Worm (Caenorhabditis elegans): Measurements from ENCODE around the gene K04A8.1.

The K04A8.1 gene

DNA sequence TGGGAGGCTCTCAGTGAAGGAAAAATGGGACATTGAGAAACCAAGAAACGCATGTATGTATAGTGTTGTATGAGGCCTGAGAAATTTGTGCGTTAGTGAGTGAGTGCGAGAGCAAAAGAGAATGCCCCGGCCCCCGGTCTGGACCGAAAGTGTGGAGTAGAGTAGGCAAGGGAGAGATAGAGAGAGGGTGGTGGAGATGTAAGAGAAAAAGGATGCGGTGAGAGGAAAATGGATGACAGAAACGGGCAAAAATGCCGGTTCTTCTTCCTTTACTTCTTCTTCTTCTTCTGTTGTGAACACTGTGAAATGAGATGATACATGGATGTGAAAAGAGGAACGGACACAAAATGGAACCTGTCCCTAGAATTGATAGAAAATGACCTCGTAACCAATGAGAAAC is 27.8 kb upstream of the K04A8.1 start:
- TF ChIP-seq klf-2 (GFP tag; conservative IDR thresholded peaks at IDR 0.05) (no peak), ref-1 (GFP tag; conservative IDR thresholded peaks at IDR 0.05) (no peak), med-1 (GFP tag; optimal IDR thresholded peaks at IDR 0.05; ENCODE audit: insufficient read depth) (no peak), ztf-29 (GFP tag; IDR thresholded peaks at IDR 0.05) (no peak), flt-1 (GFP tag; IDR thresholded peaks at IDR 0.05) (0 out of 2 replicates have a peak, but pooled peaks have one; percentile 42)

DNA sequence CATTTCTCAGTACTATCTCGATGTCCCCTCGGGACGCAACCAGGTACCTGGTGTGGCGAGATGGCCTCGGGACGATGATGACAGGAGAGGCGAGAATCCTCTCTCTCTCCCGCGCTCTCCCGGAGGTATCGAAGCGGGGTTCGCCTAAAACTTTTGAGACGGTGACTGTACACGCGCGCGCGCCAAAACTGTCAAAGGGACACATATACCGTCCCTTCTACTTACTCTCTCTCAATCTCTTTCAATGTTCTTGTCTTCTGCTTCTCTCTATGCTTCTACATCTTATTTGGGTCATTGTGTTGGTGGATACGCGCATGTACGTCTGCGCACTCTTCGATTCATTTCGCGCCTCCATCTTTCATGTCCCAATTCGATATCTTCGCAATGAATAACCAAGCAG is 24.3 kb upstream of the K04A8.1 start:
- TF ChIP-seq cog-1 (tag; optimal IDR thresholded peaks at IDR 0.05) (peak; percentile 21), ztf-23 (GFP tag; IDR thresholded peaks at IDR 0.05) (0 out of 2 replicates have a peak, but pooled peaks have one; percentile 19), ref-1 (GFP tag; conservative IDR thresholded peaks at IDR 0.05) (no peak)

DNA sequence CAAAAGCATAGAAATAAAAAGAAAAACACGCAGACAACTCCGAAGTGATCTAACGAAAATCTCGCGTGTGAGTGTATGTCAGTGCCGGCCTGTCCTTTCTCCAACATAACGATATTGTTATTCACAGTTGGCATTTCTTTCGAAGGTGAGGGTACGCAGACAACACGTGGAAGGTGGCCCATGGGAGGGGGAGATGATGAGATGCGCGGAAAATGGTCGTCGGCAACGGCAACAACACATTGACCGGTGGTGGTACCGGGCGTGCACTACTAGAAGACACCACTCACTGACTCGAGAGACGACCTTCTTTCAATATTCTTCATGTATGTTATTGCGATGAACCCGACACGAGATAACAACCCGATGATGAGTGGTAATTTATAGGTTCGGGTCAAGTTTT is 21.1 kb upstream of the K04A8.1 start:
- TF ChIP-seq flt-1 (GFP tag; IDR thresholded peaks at IDR 0.05) (0 out of 2 replicates have a peak, but pooled peaks have one; percentile 6), ztf-29 (GFP tag; IDR thresholded peaks at IDR 0.05) (no peak)

DNA sequence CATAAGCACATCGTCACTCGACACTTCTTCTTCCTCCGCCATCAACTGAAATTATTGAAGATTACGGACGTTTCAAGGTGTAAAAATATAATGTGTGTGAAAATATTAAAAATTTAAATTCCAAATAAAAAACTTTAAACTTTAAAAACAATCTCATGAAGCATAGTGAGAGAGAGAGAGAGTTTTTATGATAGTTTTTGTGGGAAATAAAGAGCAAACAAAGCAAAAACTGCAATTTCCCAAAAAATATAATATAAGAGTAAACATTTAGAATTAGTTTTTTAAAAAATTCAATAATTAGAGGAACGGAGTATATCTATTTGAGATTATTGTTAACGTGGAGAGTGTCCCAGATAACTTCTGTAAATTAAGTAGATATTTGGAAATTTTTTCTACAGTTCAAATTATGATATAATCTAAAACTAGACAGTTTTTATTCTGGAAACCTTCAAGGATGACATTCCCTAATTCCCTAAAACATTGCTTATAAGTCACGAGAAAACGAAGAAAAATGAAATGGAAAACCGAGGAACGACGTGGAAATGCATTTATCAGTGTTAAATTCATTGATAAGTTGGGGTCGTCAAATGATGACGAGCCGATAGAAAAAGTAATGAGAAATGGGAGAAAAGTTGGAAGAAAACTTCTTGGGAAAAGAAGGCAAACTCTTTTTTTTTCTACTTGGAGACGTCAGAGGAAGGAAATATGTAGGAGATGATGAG is 19.5 kb upstream of the K04A8.1 start, which contains the start of gene dre-1:
Gene dre-1, minus strand, starts transcription at position 51 of the 722 bp plus-strand sequence.
- no peak for TF ChIP-seq ref-1 (GFP tag; conservative IDR thresholded peaks at IDR 0.05)

DNA sequence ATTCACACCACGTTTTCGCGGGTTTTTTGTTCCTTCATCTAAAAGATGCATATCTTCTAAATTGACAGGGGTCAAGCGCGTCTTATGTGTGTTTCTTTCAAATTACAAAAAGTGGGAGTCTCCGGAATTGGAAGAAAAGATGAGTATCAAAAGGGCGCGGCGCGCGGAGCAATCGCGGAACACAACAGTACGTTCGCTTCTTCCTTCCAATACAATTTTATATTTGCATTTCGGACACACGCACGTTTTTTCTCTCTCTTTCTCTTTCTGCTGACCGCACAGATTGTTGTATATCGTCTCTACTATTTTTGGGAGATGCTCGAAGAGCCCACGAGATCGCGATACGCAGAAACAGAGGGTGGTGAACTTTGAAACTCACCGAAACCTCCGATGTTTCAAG is 17.8 kb upstream of the K04A8.1 start:
- no peak for TF ChIP-seq klf-2 (GFP tag; conservative IDR thresholded peaks at IDR 0.05)
- TF ChIP-seq med-1 (GFP tag; optimal IDR thresholded peaks at IDR 0.05; ENCODE audit: insufficient read depth) = no peak
- TF ChIP-seq ztf-23 (GFP tag; IDR thresholded peaks at IDR 0.05) = no peak
- no peak for TF ChIP-seq ref-1 (GFP tag; conservative IDR thresholded peaks at IDR 0.05)
- no peak for TF ChIP-seq T22C8.4 (GFP tag; IDR thresholded peaks at IDR 0.05)
- no peak for TF ChIP-seq flt-1 (GFP tag; IDR thresholded peaks at IDR 0.05)
- TF ChIP-seq tab-1 (GFP tag; IDR thresholded peaks at IDR 0.05) = no peak
- TF ChIP-seq ztf-29 (GFP tag; IDR thresholded peaks at IDR 0.05) = no peak
- no peak for TF ChIP-seq cog-1 (tag; optimal IDR thresholded peaks at IDR 0.05)

DNA sequence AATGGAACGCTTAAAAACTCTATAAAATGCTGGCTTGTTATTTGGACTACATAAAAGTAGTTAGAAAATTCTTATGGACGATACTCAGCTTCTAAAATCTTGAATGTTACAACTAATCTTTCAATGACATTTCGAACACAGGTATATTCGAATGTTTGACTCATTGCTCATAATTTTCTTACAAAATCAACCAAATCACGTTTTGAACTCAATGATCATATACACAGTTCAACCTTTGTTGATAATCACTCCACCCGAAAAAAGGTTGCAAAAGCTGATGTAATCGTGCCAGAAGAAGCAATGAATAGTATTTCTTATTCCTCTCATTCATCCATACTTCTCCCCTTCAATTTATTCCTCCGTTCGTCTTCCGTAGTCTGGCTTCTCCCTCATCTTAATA is 17.0 kb upstream of the K04A8.1 start, which contains the start of gene K04A8.20:
Gene K04A8.20, plus strand, starts transcription at position 301 of the 400 bp plus-strand sequence.
- no peak for TF ChIP-seq ztf-23 (GFP tag; IDR thresholded peaks at IDR 0.05)
- no peak for TF ChIP-seq klf-2 (GFP tag; conservative IDR thresholded peaks at IDR 0.05)
- TF ChIP-seq flt-1 (GFP tag; IDR thresholded peaks at IDR 0.05) = no peak
- no peak for TF ChIP-seq T22C8.4 (GFP tag; IDR thresholded peaks at IDR 0.05)
- TF ChIP-seq ref-1 (GFP tag; conservative IDR thresholded peaks at IDR 0.05) = no peak
- no peak for TF ChIP-seq cog-1 (tag; optimal IDR thresholded peaks at IDR 0.05)
- no peak for TF ChIP-seq tab-1 (GFP tag; IDR thresholded peaks at IDR 0.05)
- no peak for TF ChIP-seq med-1 (GFP tag; optimal IDR thresholded peaks at IDR 0.05; ENCODE audit: insufficient read depth)
- no peak for TF ChIP-seq ztf-29 (GFP tag; IDR thresholded peaks at IDR 0.05)

DNA sequence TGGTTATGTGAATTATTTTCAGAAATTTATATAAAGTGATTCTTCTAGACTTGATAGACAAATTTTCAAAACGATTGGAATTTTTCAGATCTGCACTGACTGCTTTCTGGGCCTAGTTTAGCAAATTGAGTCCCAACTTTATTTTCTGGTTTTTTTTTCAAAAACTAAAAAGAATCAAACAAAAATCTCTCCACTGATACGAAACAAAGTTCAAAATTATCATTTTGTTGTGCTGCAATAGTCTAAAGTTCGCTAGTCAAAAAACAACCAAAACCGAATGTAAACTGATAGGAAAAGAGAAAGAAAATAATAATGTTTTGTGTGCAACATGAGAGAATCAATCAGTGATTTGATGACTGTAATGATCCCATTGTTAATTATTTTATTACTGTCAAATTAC is 16.3 kb upstream of the K04A8.1 start, which contains the start of gene lipl-4:
Gene lipl-4, plus strand, starts transcription at position 301 of the 400 bp plus-strand sequence.
- TF ChIP-seq ztf-29 (GFP tag; IDR thresholded peaks at IDR 0.05) (no peak), flt-1 (GFP tag; IDR thresholded peaks at IDR 0.05) (no peak), cog-1 (tag; optimal IDR thresholded peaks at IDR 0.05) (no peak)

DNA sequence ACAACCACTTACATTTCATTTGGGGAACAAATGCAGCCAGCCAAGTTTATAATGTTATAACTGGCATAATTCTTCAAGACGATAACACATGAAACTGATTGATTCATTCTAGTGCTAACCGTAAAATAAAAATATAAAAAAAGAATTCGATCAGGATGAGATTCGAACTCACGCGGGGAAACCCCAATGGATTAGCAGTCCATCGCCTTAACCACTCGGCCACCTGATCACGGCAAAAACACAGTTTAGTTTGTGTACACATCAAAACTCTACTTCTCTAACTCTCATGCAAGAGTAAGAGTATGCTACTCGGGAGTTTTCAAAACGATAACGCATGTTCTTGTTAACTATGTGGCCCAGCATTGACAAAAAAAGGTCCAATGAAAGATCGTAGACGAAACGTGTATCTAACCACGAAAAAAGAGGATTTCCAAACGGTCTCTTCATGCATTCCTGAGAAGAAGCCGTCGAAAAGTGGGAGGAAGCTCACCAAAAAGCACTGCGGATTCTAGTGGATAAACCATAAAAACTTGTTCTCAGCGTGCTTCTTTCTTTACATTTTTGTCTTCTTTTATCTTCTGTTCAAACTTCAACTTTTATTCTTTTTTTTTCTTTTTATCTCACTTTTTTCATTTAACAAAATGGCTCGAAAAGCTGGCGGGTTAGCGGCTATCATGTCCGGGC is 14.3 kb upstream of the K04A8.1 start, which contains the start of gene twk-10:
Gene twk-10, plus strand, starts transcription at position 634 of the 684 bp plus-strand sequence.
- TF ChIP-seq ztf-29 (GFP tag; IDR thresholded peaks at IDR 0.05) (no peak), ref-1 (GFP tag; conservative IDR thresholded peaks at IDR 0.05) (peak; percentile 51; the same call in 1 of the 2 replicates), flt-1 (GFP tag; IDR thresholded peaks at IDR 0.05) (peak; percentile 60; the same call in 1 of the 2 replicates), cog-1 (tag; optimal IDR thresholded peaks at IDR 0.05) (no peak), T22C8.4 (GFP tag; IDR thresholded peaks at IDR 0.05) (no peak; the same call in 1 of the 2 replicates), med-1 (GFP tag; optimal IDR thresholded peaks at IDR 0.05; ENCODE audit: insufficient read depth) (no peak), klf-2 (GFP tag; conservative IDR thresholded peaks at IDR 0.05) (no peak), ztf-23 (GFP tag; IDR thresholded peaks at IDR 0.05) (no peak), tab-1 (GFP tag; IDR thresholded peaks at IDR 0.05) (0 out of 2 replicates have a peak, but pooled peaks have one; percentile 57)

DNA sequence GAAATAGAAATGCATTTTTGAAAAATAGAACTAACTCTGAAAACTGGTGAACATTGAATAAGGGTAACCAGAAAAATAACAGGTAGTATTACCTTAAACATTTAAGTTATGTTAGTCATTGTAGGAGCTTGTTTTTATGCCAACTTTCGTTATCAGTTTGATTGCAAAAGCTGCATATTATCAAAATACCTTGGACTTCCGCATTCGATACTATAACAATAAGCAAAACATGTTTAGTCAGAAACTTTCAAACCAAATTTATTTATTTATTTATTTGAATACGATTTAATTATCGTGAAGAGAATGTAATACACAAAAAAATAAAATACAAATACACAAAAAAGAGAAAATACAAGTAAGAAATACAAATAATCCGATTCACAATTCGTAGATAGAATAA is 11.8 kb upstream of the K04A8.1 start, which contains the start of gene K04A8.19:
Gene K04A8.19, minus strand, starts transcription at position 101 of the 400 bp plus-strand sequence.
- TF ChIP-seq cog-1 (tag; optimal IDR thresholded peaks at IDR 0.05) = no peak
- TF ChIP-seq ref-1 (GFP tag; conservative IDR thresholded peaks at IDR 0.05) = no peak
- no peak for TF ChIP-seq ztf-29 (GFP tag; IDR thresholded peaks at IDR 0.05)
- no peak for TF ChIP-seq tab-1 (GFP tag; IDR thresholded peaks at IDR 0.05)
- no peak for TF ChIP-seq flt-1 (GFP tag; IDR thresholded peaks at IDR 0.05)
- TF ChIP-seq med-1 (GFP tag; optimal IDR thresholded peaks at IDR 0.05; ENCODE audit: insufficient read depth) = no peak
- TF ChIP-seq T22C8.4 (GFP tag; IDR thresholded peaks at IDR 0.05) = no peak
- TF ChIP-seq ztf-23 (GFP tag; IDR thresholded peaks at IDR 0.05) = no peak
- no peak for TF ChIP-seq klf-2 (GFP tag; conservative IDR thresholded peaks at IDR 0.05)

DNA sequence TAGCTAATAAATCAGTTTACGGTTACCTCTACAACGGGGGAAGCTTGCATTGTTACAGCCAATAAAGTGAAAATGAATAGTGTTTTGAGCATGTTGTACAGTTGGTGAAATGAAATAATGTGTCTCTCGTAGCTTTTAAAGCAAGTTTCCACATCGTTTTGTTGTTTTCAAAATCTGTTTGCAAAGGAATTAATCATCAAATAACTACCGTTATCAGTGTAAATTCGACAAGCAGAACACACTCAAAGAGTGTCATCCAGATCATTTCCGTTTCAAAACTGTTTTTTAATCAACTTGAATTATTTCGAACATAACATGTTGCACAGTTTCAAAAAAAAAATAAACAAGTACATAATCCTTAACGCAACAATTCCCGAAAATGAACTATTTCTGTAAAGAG is 9.1 kb upstream of the K04A8.1 start, which contains the start of gene spp-27:
Gene spp-27, minus strand, starts transcription at position 101 of the 400 bp plus-strand sequence.
- TF ChIP-seq T22C8.4 (GFP tag; IDR thresholded peaks at IDR 0.05) (no peak), cog-1 (tag; optimal IDR thresholded peaks at IDR 0.05) (no peak), ztf-23 (GFP tag; IDR thresholded peaks at IDR 0.05) (no peak), ztf-29 (GFP tag; IDR thresholded peaks at IDR 0.05) (no peak), flt-1 (GFP tag; IDR thresholded peaks at IDR 0.05) (no peak), ref-1 (GFP tag; conservative IDR thresholded peaks at IDR 0.05) (no peak), klf-2 (GFP tag; conservative IDR thresholded peaks at IDR 0.05) (no peak), med-1 (GFP tag; optimal IDR thresholded peaks at IDR 0.05; ENCODE audit: insufficient read depth) (no peak), tab-1 (GFP tag; IDR thresholded peaks at IDR 0.05) (no peak)
